Fruit fly (Drosophila melanogaster) whole organism, prepupa: Measurements from ENCODE around the gene Sgs8.

ENCODE experiments used
- CG10631 ChIP-seq: fragments of 200-800 bp; sonication (Bioruptor generic); optimal IDR thresholded peaks from 2 replicates; lab custom pipeline; 2016; ENCODE audit warnings: missing biosample characterization, missing genetic modification characterization
- CG6854 ChIP-seq: fragments of 200-800 bp; sonication (Bioruptor generic); optimal IDR thresholded peaks from 2 replicates; lab custom pipeline; 2017; ENCODE audit warnings: missing biosample characterization, mild to moderate bottlenecking, missing genetic modification characterization
- CG8119 ChIP-seq: fragments of 200-800 bp; sonication (Bioruptor generic); IDR thresholded peaks from 3 replicates; pipeline ENCODE4 v1.3.6; 2022; ENCODE audit warnings: missing biosample characterization, missing genetic modification characterization
- CG8319 ChIP-seq: fragments of 200-800 bp; sonication (Bioruptor generic); optimal IDR thresholded peaks from 3 replicates; lab custom pipeline; 2016; ENCODE audit warnings: missing biosample characterization, missing genetic modification characterization
- Eip78C ChIP-seq: fragments of 200-800 bp; sonication (Bioruptor generic); peaks from one replicate; lab custom pipeline; 2016; ENCODE audit warnings: missing biosample characterization, missing genetic modification characterization
- Eip93F ChIP-seq: fragments of 200-800 bp; sonication (Bioruptor generic); optimal IDR thresholded peaks from 2 replicates; lab custom pipeline; 2016; ENCODE audit warnings: missing biosample characterization, mild to moderate bottlenecking, missing genetic modification characterization
- Lpt ChIP-seq: fragments of 200-800 bp; sonication (Bioruptor generic); optimal IDR thresholded peaks from 3 replicates; lab custom pipeline; 2016; ENCODE audit warnings: missing biosample characterization, missing genetic modification characterization
- Met ChIP-seq: fragments of 200-800 bp; sonication (Bioruptor generic); optimal IDR thresholded peaks from 3 replicates; lab custom pipeline; 2016; ENCODE audit warnings: missing biosample characterization, missing genetic modification characterization
- OdsH ChIP-seq: fragments of 200-800 bp; sonication (Bioruptor generic); optimal IDR thresholded peaks from 3 replicates; lab custom pipeline; 2016; ENCODE audit warnings: missing biosample characterization, missing genetic modification characterization
- Sox14 ChIP-seq: fragments of 200-800 bp; sonication (Bioruptor generic); optimal IDR thresholded peaks from 3 replicates; lab custom pipeline; 2016; ENCODE audit warnings: missing biosample characterization, missing genetic modification characterization
- ss ChIP-seq, 2 experiments: fragments of 200-800 bp; sonication (Bioruptor generic); optimal IDR thresholded peaks; 2 replicates in 1 of 2; 3 replicates in 1 of 2; lab custom pipeline; 2017 to 2018; ENCODE audit warnings: mild to moderate bottlenecking in 2 of 2, missing biosample characterization in 2 of 2, missing genetic modification characterization in 2 of 2, moderate library complexity in 1 of 2

DNA sequence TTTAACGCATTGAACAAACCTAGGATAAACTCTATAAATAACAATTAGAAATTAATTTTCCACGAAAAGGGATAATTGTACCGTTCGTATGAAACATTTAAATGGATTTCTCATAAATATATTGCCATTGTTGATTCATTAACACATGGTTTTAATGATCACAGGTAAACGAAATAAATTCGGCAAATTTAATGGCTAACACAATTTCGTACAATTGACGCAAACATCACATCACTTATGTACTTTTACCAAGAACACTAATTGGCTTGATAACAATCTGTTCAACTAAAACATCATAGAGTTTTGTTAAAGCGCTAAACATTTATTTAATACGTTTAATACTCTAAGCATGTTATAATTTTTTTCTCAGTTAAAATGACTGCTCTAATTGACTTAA is 44.5 kb upstream of the Sgs8 start:
- TF ChIP-seq CG6854 (GFP tag; lab: Kevin White, UChicago) (no peak), Eip78C (GFP tag; lab: Kevin White, UChicago) (no peak), CG10631 (GFP tag; lab: Kevin White, UChicago) (no peak), ss (GFP tag; optimal IDR thresholded peaks at IDR 0.05; lab: Kevin White, UChicago) (no peak), Met (GFP tag; lab: Kevin White, UChicago) (no peak), CG8319 (no peak), Lpt (GFP tag; lab: Kevin White, UChicago) (no peak), Sox14 (GFP tag; lab: Kevin White, UChicago) (no peak), Eip93F (GFP tag; lab: Kevin White, UChicago) (no peak), CG8119 (GFP tag; lab: Robert Waterston, UW) (no peak), OdsH (GFP tag; lab: Kevin White, UChicago) (no peak)
